Worm (Caenorhabditis elegans) whole organism, young adult: ENCODE measurements around the gene C52E4.12.

Experiments
- F23B12.7 ChIP-seq: sonication (generic microtip); optimal IDR thresholded peaks from 2 replicates; lab custom pipeline; 2017; ENCODE audit warnings: missing genetic modification characterization, mild to moderate bottlenecking, missing compliant biosample characterization, antibody characterized with exemption, moderate library complexity; ENCODE audit not compliant: insufficient read depth
- chd-7 ChIP-seq: sonication (generic microtip); optimal IDR thresholded peaks from 2 replicates; lab custom pipeline; 2016; ENCODE audit warnings: mild to moderate bottlenecking, missing genetic modification characterization, moderate library complexity, missing compliant biosample characterization
- dox-1 ChIP-seq: fragments of 200-800 bp; sonication (Bioruptor generic); IDR thresholded peaks from 2 replicates; pipeline ENCODE4 v1.3.6; 2022; ENCODE audit warnings: missing genetic modification reagents, missing genetic modification characterization, missing compliant biosample characterization
- dpff-1 ChIP-seq: sonication (generic microtip); optimal IDR thresholded peaks from 2 replicates; lab custom pipeline; 2017; ENCODE audit warnings: mild to moderate bottlenecking, missing genetic modification characterization, missing compliant biosample characterization
- pbrm-1 ChIP-seq: fragments of 200-800 bp; sonication (Bioruptor generic); IDR thresholded peaks from 2 replicates; pipeline ENCODE4 v1.3.6; 2022; ENCODE audit warnings: missing genetic modification reagents, missing genetic modification characterization, missing compliant biosample characterization
- unc-62 ChIP-seq: fragments of 150-350 bp; optimal IDR thresholded peaks from 2 replicates; lab custom pipeline; 2014; ENCODE audit warnings: missing biosample characterization, missing genetic modification reagents, missing genetic modification characterization

DNA sequence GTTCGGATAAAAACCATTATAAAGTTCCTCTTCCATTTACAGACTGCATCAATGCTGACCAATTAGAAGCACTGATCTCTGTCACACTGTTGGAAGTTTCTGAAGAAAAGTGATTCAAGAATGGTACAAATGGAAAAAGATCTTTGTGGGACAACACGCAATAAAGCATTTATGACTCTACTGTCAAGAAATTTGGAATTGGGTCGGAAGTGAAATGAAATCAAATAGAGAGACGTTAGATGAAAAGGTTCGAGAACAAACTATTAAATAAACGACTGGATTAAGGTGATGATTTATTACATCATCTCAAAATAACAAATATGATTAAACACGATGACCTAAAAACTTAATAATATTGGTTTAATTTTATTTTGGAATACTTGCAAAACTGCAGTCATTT is 10.5 kb downstream of the C52E4.12 start, which contains the start of gene F57F5.3:
- TF ChIP-seq dox-1, result no peak
- no peak for TF ChIP-seq chd-7 (tag; lab: Kevin White, UChicago)
- no peak for TF ChIP-seq dpff-1
- no peak for TF ChIP-seq pbrm-1 (GFP tag; lab: Robert Waterston, UW)
- TF ChIP-seq unc-62 (GFP tag; lab: Kevin White, UChicago), result no peak
- no peak for TF ChIP-seq F23B12.7 (tag; lab: Kevin White, UChicago)
